Worm (Caenorhabditis elegans) whole organism, young adult: ENCODE measurements around the gene D2096.11.
A peak's percentile ranks its signal among the peaks of the same experiment; 100 is the strongest.

ENCODE experiments used
- B0035.1 ChIP-seq: sonication (generic microtip); optimal IDR thresholded peaks from 2 replicates; lab custom pipeline; 2016; ENCODE audit warnings: missing genetic modification characterization, mild to moderate bottlenecking, missing compliant biosample characterization, missing genotype, missing genetic modification reagents
- B0336.3 ChIP-seq: fragments of 200-800 bp; sonication (Bioruptor generic); IDR thresholded peaks from 2 replicates; pipeline ENCODE4 v1.3.6; 2022; ENCODE audit warnings: missing genetic modification characterization, missing compliant biosample characterization
- F23B12.7 ChIP-seq: sonication (generic microtip); optimal IDR thresholded peaks from 2 replicates; lab custom pipeline; 2017; ENCODE audit warnings: missing genetic modification characterization, mild to moderate bottlenecking, missing compliant biosample characterization, antibody characterized with exemption, moderate library complexity; ENCODE audit not compliant: insufficient read depth
- F33H1.4 ChIP-seq: fragments of 200-800 bp; sonication (Bioruptor generic); IDR thresholded peaks from 2 replicates; pipeline ENCODE4 v1.3.6; 2022; ENCODE audit warnings: missing genetic modification reagents, missing genetic modification characterization, missing compliant biosample characterization
- F49E8.2 ChIP-seq: sonication (generic microtip); optimal IDR thresholded peaks from 3 replicates; lab custom pipeline; 2017; ENCODE audit warnings: missing genetic modification characterization, mild to moderate bottlenecking, missing compliant biosample characterization, antibody characterized with exemption, moderate library complexity; ENCODE audit not compliant: insufficient read depth
- F55B11.4 ChIP-seq: sonication (generic microtip); optimal IDR thresholded peaks from 2 replicates; lab custom pipeline; 2016; ENCODE audit warnings: missing compliant biosample characterization, missing genetic modification characterization, borderline replicate concordance; ENCODE audit not compliant: insufficient read depth
- K12H6.12 ChIP-seq: fragments of 200-800 bp; sonication (Bioruptor generic); optimal IDR thresholded peaks from 2 replicates; lab custom pipeline; 2018; ENCODE audit warnings: mild to moderate bottlenecking, missing genetic modification characterization, missing compliant biosample characterization
- T26A5.8 ChIP-seq: sonication (generic microtip); optimal IDR thresholded peaks from 2 replicates; lab custom pipeline; 2016; ENCODE audit warnings: missing genetic modification characterization, missing compliant biosample characterization
- Y79H2A.3 ChIP-seq: fragments of 200-800 bp; sonication (Bioruptor generic); conservative IDR thresholded peaks from 2 replicates; pipeline ENCODE4 v1.3.6; 2022; ENCODE audit warnings: missing genetic modification reagents, missing genetic modification characterization, missing compliant biosample characterization
- athp-1 ChIP-seq: sonication (generic microtip); optimal IDR thresholded peaks from 2 replicates; lab custom pipeline; 2017; ENCODE audit warnings: mild to moderate bottlenecking, missing genetic modification characterization, missing compliant biosample characterization
- cebp-2 ChIP-seq: fragments of 200-800 bp; sonication (Bioruptor generic); IDR thresholded peaks from 2 replicates; pipeline ENCODE4 v1.3.6; 2022; ENCODE audit warnings: missing genetic modification characterization, missing compliant biosample characterization
- ceh-58 ChIP-seq: fragments of 200-800 bp; sonication (Bioruptor generic); IDR thresholded peaks from 2 replicates; pipeline ENCODE4 v1.3.6; 2022; ENCODE audit warnings: missing genetic modification characterization, missing compliant biosample characterization
- dox-1 ChIP-seq: fragments of 200-800 bp; sonication (Bioruptor generic); IDR thresholded peaks from 2 replicates; pipeline ENCODE4 v1.3.6; 2022; ENCODE audit warnings: missing genetic modification reagents, missing genetic modification characterization, missing compliant biosample characterization
- dpff-1 ChIP-seq: sonication (generic microtip); optimal IDR thresholded peaks from 2 replicates; lab custom pipeline; 2017; ENCODE audit warnings: mild to moderate bottlenecking, missing genetic modification characterization, missing compliant biosample characterization
- efl-1 ChIP-seq: fragments of 150-350 bp; optimal IDR thresholded peaks from 2 replicates; lab custom pipeline; 2014; ENCODE audit warnings: missing biosample characterization, missing genetic modification reagents, missing genetic modification characterization
- egl-18 ChIP-seq: fragments of 200-800 bp; sonication (Bioruptor generic); IDR thresholded peaks from 2 replicates; pipeline ENCODE4 v1.3.6; 2022; ENCODE audit warnings: missing genetic modification reagents, missing genetic modification characterization, missing compliant biosample characterization
- egrh-3 ChIP-seq: fragments of 200-800 bp; sonication (Bioruptor generic); IDR thresholded peaks from 2 replicates; pipeline ENCODE4 v1.3.6; 2022; ENCODE audit warnings: missing genetic modification reagents, missing genetic modification characterization, missing compliant biosample characterization
- ets-4 ChIP-seq: fragments of 200-800 bp; sonication (Bioruptor generic); optimal IDR thresholded peaks from 2 replicates; lab custom pipeline; 2018; ENCODE audit warnings: mild to moderate bottlenecking, missing genetic modification characterization, missing compliant biosample characterization
- him-1 ChIP-seq: sonication (generic microtip); optimal IDR thresholded peaks from 2 replicates; lab custom pipeline; 2016; ENCODE audit warnings: missing genotype, missing genetic modification reagents, missing genetic modification characterization, missing compliant biosample characterization
- hmg-20 ChIP-seq: fragments of 200-800 bp; sonication (Bioruptor generic); IDR thresholded peaks from 2 replicates; pipeline ENCODE4 v1.3.6; 2022; ENCODE audit warnings: missing genetic modification reagents, missing genetic modification characterization, missing compliant biosample characterization
- hrde-1 ChIP-seq: sonication (generic microtip); optimal IDR thresholded peaks from 2 replicates; lab custom pipeline; 2016; ENCODE audit warnings: missing genetic modification characterization, mild to moderate bottlenecking, missing compliant biosample characterization, moderate library complexity, missing genotype, missing genetic modification reagents, borderline replicate concordance
- let-607 ChIP-seq, 2 experiments: fragments of 200-800 bp in 1 of 2; sonication (Bioruptor generic) in 1 of 2; sonication (generic microtip) in 1 of 2; optimal IDR thresholded peaks; 2 replicates each; lab custom pipeline; 2016 to 2018; ENCODE audit warnings: mild to moderate bottlenecking in 2 of 2, missing compliant biosample characterization in 2 of 2, missing genetic modification characterization in 2 of 2, moderate library complexity in 2 of 2, missing genotype in 1 of 2
- lir-1 ChIP-seq: fragments of 200-800 bp; sonication (Bioruptor generic); conservative IDR thresholded peaks from 2 replicates; pipeline ENCODE4 v1.3.6; 2022; ENCODE audit warnings: missing genetic modification reagents, missing genetic modification characterization, missing compliant biosample characterization
- madf-3 ChIP-seq: fragments of 200-800 bp; sonication (Bioruptor generic); IDR thresholded peaks from 2 replicates; pipeline ENCODE4 v1.3.6; 2022; ENCODE audit warnings: missing genetic modification reagents, missing genetic modification characterization, missing compliant biosample characterization
- madf-6 ChIP-seq: fragments of 200-800 bp; sonication (Bioruptor generic); IDR thresholded peaks from 2 replicates; pipeline ENCODE4 v1.3.6; 2022; ENCODE audit warnings: missing genetic modification reagents, missing genetic modification characterization, missing compliant biosample characterization
- nfya-1 ChIP-seq: sonication (generic microtip); optimal IDR thresholded peaks from 2 replicates; lab custom pipeline; 2017; ENCODE audit warnings: antibody characterized with exemption, missing compliant biosample characterization, missing genetic modification characterization, borderline replicate concordance; ENCODE audit not compliant: insufficient read depth
- nfya-2 ChIP-seq: fragments of 200-800 bp; sonication (Bioruptor generic); IDR thresholded peaks from 2 replicates; pipeline ENCODE4 v1.3.6; 2022; ENCODE audit warnings: missing genetic modification reagents, missing genetic modification characterization, missing compliant biosample characterization
- nhr-80 ChIP-seq: sonication (generic microtip); optimal IDR thresholded peaks from 2 replicates; lab custom pipeline; 2016; ENCODE audit warnings: missing genetic modification characterization, missing compliant biosample characterization
- rcor-1 ChIP-seq: fragments of 200-800 bp; sonication (Bioruptor generic); IDR thresholded peaks from 2 replicates; pipeline ENCODE4 v1.3.6; 2022; ENCODE audit warnings: missing genetic modification reagents, missing genetic modification characterization, missing compliant biosample characterization
- sdz-38 ChIP-seq: sonication (generic microtip); optimal IDR thresholded peaks from 2 replicates; lab custom pipeline; 2016; ENCODE audit warnings: missing genotype, missing genetic modification characterization, missing compliant biosample characterization
- snpc-1.3 ChIP-seq: sonication (generic microtip); optimal IDR thresholded peaks from 2 replicates; lab custom pipeline; 2017; ENCODE audit warnings: missing genetic modification characterization, mild to moderate bottlenecking, missing compliant biosample characterization, antibody characterized with exemption, moderate library complexity, missing genotype, missing genetic modification reagents; ENCODE audit not compliant: insufficient read depth
- snpc-3.4 ChIP-seq: sonication (generic microtip); optimal IDR thresholded peaks from 2 replicates; lab custom pipeline; 2017; ENCODE audit warnings: missing genetic modification characterization, mild to moderate bottlenecking, missing compliant biosample characterization, antibody characterized with exemption, moderate library complexity, missing genotype, missing genetic modification reagents
- snpc-4 ChIP-seq, 5 experiments: fragments of 150-350 bp in 1 of 5; sonication (generic microtip) in 4 of 5; optimal IDR thresholded peaks; 2 replicates each; lab custom pipeline; 2014 to 2018; ENCODE audit warnings: missing genetic modification characterization in 5 of 5, missing biosample characterization in 3 of 5, antibody characterized with exemption in 2 of 5, mild to moderate bottlenecking in 2 of 5, missing compliant biosample characterization in 2 of 5, missing genotype in 2 of 5, moderate library complexity in 2 of 5, missing genetic modification reagents in 1 of 5
- tbp1 ChIP-seq: fragments of 200-800 bp; sonication (Bioruptor generic); optimal IDR thresholded peaks from 2 replicates; lab custom pipeline; 2018; ENCODE audit warnings: mild to moderate bottlenecking, missing genetic modification characterization, missing compliant biosample characterization
- unc-62 ChIP-seq: fragments of 150-350 bp; optimal IDR thresholded peaks from 2 replicates; lab custom pipeline; 2014; ENCODE audit warnings: missing biosample characterization, missing genetic modification reagents, missing genetic modification characterization
- xnd-1 ChIP-seq: sonication (generic microtip); optimal IDR thresholded peaks from 2 replicates; lab custom pipeline; 2016; ENCODE audit warnings: missing genotype, missing genetic modification reagents, missing genetic modification characterization, missing compliant biosample characterization
- ztf-25 ChIP-seq: fragments of 200-800 bp; sonication (Bioruptor generic); IDR thresholded peaks from 2 replicates; pipeline ENCODE4 v1.3.6; 2022; ENCODE audit warnings: missing genetic modification reagents, missing genetic modification characterization, missing compliant biosample characterization

D2096.11 gene

DNA sequence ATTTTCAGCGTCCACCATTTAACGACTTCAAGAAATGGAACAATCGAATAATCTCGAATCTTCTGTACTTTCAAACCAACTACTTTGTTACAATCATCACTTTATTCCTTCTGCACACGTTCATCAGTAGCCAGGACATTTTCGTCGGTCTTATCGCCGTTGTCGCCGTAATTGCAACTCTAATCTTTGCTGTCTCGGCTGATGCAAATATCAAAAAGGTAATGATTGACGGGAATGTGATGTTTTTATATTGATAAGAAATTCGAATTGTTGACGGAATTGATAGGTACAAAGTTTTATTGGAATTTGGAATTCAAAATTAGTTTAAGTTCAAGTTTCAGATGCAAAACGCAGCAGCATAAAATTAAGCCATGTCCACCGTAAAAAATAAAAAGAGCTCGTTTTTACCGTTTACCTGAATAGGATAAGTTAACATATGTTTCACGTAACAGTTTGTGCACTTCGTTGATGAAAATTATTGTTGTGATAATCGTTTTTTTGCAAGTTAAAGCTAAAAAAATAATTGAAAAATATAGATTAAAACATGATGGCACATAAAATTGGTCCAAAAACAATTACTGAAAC, 13.6 kb downstream of the D2096.11 start:
- no peak for TF ChIP-seq rcor-1 (GFP tag; lab: Robert Waterston, UW)
- TF ChIP-seq B0336.3 (GFP tag; lab: Robert Waterston, UW), result no peak
- no peak for TF ChIP-seq dpff-1
- no peak for TF ChIP-seq hrde-1
- no peak for TF ChIP-seq snpc-4 (GFP tag; optimal IDR thresholded peaks at IDR 0.05; lab: Kevin White, UChicago)
- no peak for TF ChIP-seq snpc-4 (tag; optimal IDR thresholded peaks at IDR 0.05; lab: Kevin White, UChicago)
- no peak for TF ChIP-seq dox-1
- TF ChIP-seq snpc-1.3, result no peak
- TF ChIP-seq egl-18 (GFP tag; lab: Robert Waterston, UW), result no peak
- TF ChIP-seq F55B11.4 (tag; lab: Kevin White, UChicago), result no peak
- peak; percentile 24 for TF ChIP-seq tbp1 (GFP tag; lab: Kevin White, UChicago)
- TF ChIP-seq madf-6 (GFP tag; lab: Robert Waterston, UW), result no peak
- no peak for TF ChIP-seq hmg-20
- TF ChIP-seq unc-62 (GFP tag; lab: Kevin White, UChicago), result peak; percentile 54
- TF ChIP-seq nfya-2, result no peak
- no peak for TF ChIP-seq Y79H2A.3 (GFP tag; lab: Robert Waterston, UW)
- no peak for TF ChIP-seq cebp-2 (GFP tag; lab: Robert Waterston, UW)
- no peak for TF ChIP-seq him-1 (tag; lab: Kevin White, UChicago)
- peak in 1 of 2 experiments; percentile 40 for TF ChIP-seq let-607 (tag; optimal IDR thresholded peaks at IDR 0.05; lab: Kevin White, UChicago)
- no peak for TF ChIP-seq madf-3
- TF ChIP-seq ztf-25 (GFP tag; lab: Robert Waterston, UW), result no peak
- no peak for TF ChIP-seq efl-1
- no peak for TF ChIP-seq B0035.1 (tag; lab: Kevin White, UChicago)
- TF ChIP-seq athp-1 (tag; lab: Kevin White, UChicago), result no peak
- no peak for TF ChIP-seq lir-1 (GFP tag; lab: Robert Waterston, UW)
- TF ChIP-seq ets-4 (GFP tag; lab: Kevin White, UChicago), result no peak
- peak; percentile 93 for TF ChIP-seq nhr-80
- TF ChIP-seq sdz-38, result no peak
- TF ChIP-seq nfya-1 (tag; lab: Kevin White, UChicago), result no peak
- no peak for TF ChIP-seq F33H1.4 (GFP tag; lab: Robert Waterston, UW)
- no peak for TF ChIP-seq ceh-58 (GFP tag; lab: Robert Waterston, UW)
- no peak for TF ChIP-seq xnd-1 (tag; lab: Kevin White, UChicago)

DNA sequence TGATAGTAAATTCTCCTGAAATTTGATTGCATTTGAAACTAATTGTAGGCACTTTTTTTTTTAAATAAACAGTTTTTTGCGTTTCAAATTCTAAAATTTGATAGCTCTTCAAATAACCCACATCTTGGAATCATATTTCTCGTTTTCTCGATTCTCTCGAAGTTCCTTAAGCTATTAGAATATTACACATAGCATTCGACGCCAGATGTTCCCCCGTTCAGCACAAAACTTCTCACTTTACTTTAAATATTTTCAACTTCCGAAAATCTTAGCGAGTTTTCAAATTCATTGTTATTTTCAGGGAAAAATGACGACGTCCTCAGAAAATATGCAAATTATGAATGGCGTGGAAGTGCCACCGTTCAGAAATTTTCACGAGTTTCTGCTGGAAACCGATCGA, 14.3 kb downstream of the D2096.11 start, which contains the start of gene praf-3:
praf-3 (plus strand) TSS at position 301 of the 400 bp plus-strand sequence.
- no peak for TF ChIP-seq unc-62 (GFP tag; lab: Kevin White, UChicago)
- no peak for TF ChIP-seq F49E8.2 (tag; lab: Kevin White, UChicago)
- no peak for TF ChIP-seq snpc-3.4
- no peak for TF ChIP-seq egrh-3 (GFP tag; lab: Robert Waterston, UW)
- TF ChIP-seq F23B12.7 (tag; lab: Kevin White, UChicago), result no peak
- TF ChIP-seq lir-1 (GFP tag; lab: Robert Waterston, UW), result no peak
- no peak for TF ChIP-seq T26A5.8 (tag; lab: Kevin White, UChicago)
- no peak for TF ChIP-seq tbp1 (GFP tag; lab: Kevin White, UChicago)
- no peak for TF ChIP-seq nhr-80
- no peak for TF ChIP-seq K12H6.12 (tag; lab: Kevin White, UChicago)
